Worm (Caenorhabditis elegans): ENCODE measurements around the gene F49H12.3.

The F49H12.3 gene

DNA sequence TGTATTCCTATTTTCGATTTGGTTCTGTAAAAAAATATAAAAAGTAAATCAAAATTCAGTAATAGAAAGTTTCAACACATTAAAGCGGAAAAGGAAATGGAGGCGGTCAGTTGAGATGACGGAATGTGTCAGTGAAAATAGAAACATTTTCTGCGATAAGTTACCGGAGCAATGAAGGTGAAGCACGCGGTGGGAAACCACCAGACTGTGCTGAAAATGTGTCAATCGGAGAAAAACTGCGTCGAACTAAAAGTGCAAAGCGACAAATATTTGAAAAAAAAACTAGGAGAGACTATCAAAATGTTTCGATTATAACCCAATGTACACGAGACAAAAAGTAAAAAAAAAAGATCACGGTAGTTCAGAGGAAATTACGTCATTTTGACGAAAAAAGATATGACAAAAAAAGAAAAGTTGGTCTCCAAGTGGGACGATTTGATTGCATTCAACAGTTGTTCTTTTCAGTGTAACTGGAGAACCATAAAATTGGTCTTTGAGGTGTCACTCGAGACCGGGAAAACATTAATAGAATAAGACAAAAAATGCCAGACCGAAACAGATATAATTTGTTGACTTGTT is 13.7 kb upstream of the F49H12.3 start, which contains the start of gene acl-4:
acl-4 (minus strand) TSS at position 27 of the 579 bp plus-strand sequence.
- TF ChIP-seq unc-62 (GFP tag; optimal IDR thresholded peaks at IDR 0.05) (no peak), flh-1 (GFP tag; optimal IDR thresholded peaks at IDR 0.05) (no peak), lsy-2 (tag; optimal IDR thresholded peaks at IDR 0.05) (no peak), cnd-1 (tag; optimal IDR thresholded peaks at IDR 0.05) (no peak), ztf-11 (tag; optimal IDR thresholded peaks at IDR 0.05) (no peak), ham-2 (GFP tag; optimal IDR thresholded peaks at IDR 0.05) (no peak), nhr-76 (tag; optimal IDR thresholded peaks at IDR 0.05) (no peak), elt-1 (tag; optimal IDR thresholded peaks at IDR 0.05; ENCODE audit: borderline replicate concordance, insufficient read depth) (no peak), M03D4.4 (tag; optimal IDR thresholded peaks at IDR 0.05) (no peak), pha-4 (tag; optimal IDR thresholded peaks at IDR 0.05) (no peak), nhr-2 (tag; optimal IDR thresholded peaks at IDR 0.05) (no peak), ces-1 (GFP tag; optimal IDR thresholded peaks at IDR 0.05) (no peak), ceh-83 (GFP tag; optimal IDR thresholded peaks at IDR 0.05) (no peak), nhr-12 (tag; optimal IDR thresholded peaks at IDR 0.05) (no peak), blmp-1 (tag; optimal IDR thresholded peaks at IDR 0.05) (no peak), bed-3 (GFP tag; optimal IDR thresholded peaks at IDR 0.05) (no peak), sptf-1 (tag; optimal IDR thresholded peaks at IDR 0.05) (no peak), unc-120 (tag; optimal IDR thresholded peaks at IDR 0.05; ENCODE audit: poor library complexity, severe bottlenecking) (no peak)

DNA sequence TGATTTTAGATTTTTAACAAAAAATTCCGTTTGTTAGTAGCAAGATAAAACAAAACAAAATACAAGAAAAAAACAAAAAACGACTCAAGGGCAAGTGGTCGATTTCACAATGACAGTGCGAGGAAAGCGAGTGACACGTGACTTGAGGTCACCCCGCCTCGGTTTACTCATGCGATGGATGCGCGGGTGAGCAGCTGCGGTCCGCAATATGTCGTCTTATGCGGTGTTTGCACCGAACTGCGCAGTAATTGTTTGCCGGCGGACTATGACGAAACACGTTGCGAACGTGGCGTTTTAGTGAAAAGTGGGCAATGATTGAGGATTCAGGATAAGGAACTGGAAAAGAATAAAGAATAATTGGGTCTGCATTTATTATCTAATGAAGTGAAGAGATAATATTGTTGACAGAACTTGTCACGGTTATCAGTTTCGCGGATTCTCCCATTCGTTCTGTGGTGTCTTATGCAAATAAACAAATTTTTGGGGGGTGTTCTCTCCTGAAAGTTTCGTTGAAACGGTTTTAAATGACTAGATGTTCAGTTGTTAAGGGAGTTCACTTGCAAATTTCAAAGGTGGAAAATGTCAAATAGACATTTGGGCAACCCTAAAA is 12.7 kb upstream of the F49H12.3 start:
- TF ChIP-seq sptf-1 (tag; optimal IDR thresholded peaks at IDR 0.05), result no peak
- peak; percentile 82 for TF ChIP-seq hlh-1 (tag; optimal IDR thresholded peaks at IDR 0.05)
- peak; percentile 49 for TF ChIP-seq mep-1 (tag; optimal IDR thresholded peaks at IDR 0.05)
- TF ChIP-seq ceh-83 (GFP tag; optimal IDR thresholded peaks at IDR 0.05), result no peak
- TF ChIP-seq nhr-2 (tag; optimal IDR thresholded peaks at IDR 0.05), result peak; percentile 92
- peak; percentile 34 for TF ChIP-seq ces-1 (GFP tag; optimal IDR thresholded peaks at IDR 0.05)
- TF ChIP-seq flh-1 (GFP tag; optimal IDR thresholded peaks at IDR 0.05), result no peak
- TF ChIP-seq cnd-1 (tag; optimal IDR thresholded peaks at IDR 0.05), result peak; percentile 80
- TF ChIP-seq lin-13 (tag; optimal IDR thresholded peaks at IDR 0.05), result peak; percentile 78
- TF ChIP-seq pha-4 (tag; optimal IDR thresholded peaks at IDR 0.05), result no peak
- peak; percentile 31 for TF ChIP-seq mls-2 (tag; optimal IDR thresholded peaks at IDR 0.05)
- peak; percentile 5 for TF ChIP-seq drap-1 (GFP tag; optimal IDR thresholded peaks at IDR 0.05)
- no peak for TF ChIP-seq nhr-76 (tag; optimal IDR thresholded peaks at IDR 0.05)
- TF ChIP-seq M03D4.4 (tag; optimal IDR thresholded peaks at IDR 0.05), result peak; percentile 26
- TF ChIP-seq lin-32 (GFP tag; optimal IDR thresholded peaks at IDR 0.05), result peak; percentile 62
- peak; percentile 0 for TF ChIP-seq unc-39 (tag; optimal IDR thresholded peaks at IDR 0.05)

DNA sequence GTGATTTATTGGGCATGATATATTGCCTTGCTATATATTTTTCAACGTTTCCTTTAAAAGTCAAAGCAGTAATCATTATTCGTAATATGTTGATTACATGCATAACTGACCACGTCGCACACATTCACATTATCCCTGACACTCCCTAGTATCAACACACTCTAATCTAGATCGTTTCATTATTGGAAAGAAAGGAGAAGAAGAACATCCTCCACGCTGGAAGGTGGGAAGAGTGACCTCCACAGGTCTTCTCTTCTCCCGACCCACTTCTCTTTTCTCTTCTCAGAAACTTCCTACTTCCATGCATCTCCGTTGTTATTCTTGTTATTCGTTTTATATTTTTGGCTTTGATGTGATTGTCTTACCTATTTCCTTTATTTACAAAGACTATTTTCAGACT is 10.1 kb upstream of the F49H12.3 start, which contains the start of gene txdc-12.2:
txdc-12.2 (plus strand) TSS at position 396 of the 400 bp plus-strand sequence.
- TF ChIP-seq nhr-12 (tag; optimal IDR thresholded peaks at IDR 0.05) (no peak), unc-120 (tag; optimal IDR thresholded peaks at IDR 0.05; ENCODE audit: poor library complexity, severe bottlenecking) (no peak), ceh-39 (tag; optimal IDR thresholded peaks at IDR 0.05) (no peak), ztf-11 (tag; optimal IDR thresholded peaks at IDR 0.05) (no peak), lin-13 (tag; optimal IDR thresholded peaks at IDR 0.05) (no peak), mls-2 (tag; optimal IDR thresholded peaks at IDR 0.05) (no peak), tbx-8 (GFP tag; optimal IDR thresholded peaks at IDR 0.05) (no peak), pha-4 (tag; optimal IDR thresholded peaks at IDR 0.05) (no peak), unc-39 (tag; optimal IDR thresholded peaks at IDR 0.05) (no peak), M03D4.4 (tag; optimal IDR thresholded peaks at IDR 0.05) (no peak)

DNA sequence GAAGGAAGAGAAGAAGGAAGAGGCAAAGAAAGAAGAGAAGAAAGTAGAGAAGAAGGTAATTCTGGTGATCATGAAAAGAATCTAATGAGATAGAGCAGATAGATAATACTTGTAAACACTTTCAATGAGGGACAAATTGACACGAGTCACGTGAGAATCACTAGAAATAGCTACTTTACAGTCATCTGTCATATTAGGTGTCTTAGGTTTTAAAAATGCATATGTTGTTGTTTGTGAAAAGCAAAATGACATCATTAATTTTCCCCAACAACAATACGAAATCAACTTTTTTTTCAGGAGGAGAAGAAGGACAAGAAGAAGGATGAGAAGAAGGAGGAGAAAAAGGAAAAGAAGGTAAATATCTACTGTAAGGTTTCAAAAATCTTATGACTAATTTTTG is 9.0 kb upstream of the F49H12.3 start:
- TF ChIP-seq unc-120 (tag; optimal IDR thresholded peaks at IDR 0.05; ENCODE audit: poor library complexity, severe bottlenecking) (no peak), lin-32 (GFP tag; optimal IDR thresholded peaks at IDR 0.05) (no peak), blmp-1 (tag; optimal IDR thresholded peaks at IDR 0.05) (no peak), mab-5 (tag; optimal IDR thresholded peaks at IDR 0.05) (no peak), ces-1 (GFP tag; optimal IDR thresholded peaks at IDR 0.05) (no peak), mep-1 (tag; optimal IDR thresholded peaks at IDR 0.05) (no peak), nhr-237 (tag; optimal IDR thresholded peaks at IDR 0.05) (no peak), bed-3 (GFP tag; optimal IDR thresholded peaks at IDR 0.05) (no peak), pha-4 (tag; optimal IDR thresholded peaks at IDR 0.05) (no peak), ceh-43 (GFP tag; optimal IDR thresholded peaks at IDR 0.05) (no peak), sptf-1 (tag; optimal IDR thresholded peaks at IDR 0.05) (no peak)

Data from whole organism, mixed stage, embryonic.